Fruit fly (Drosophila melanogaster) whole organism, embryonic: Measurements from ENCODE around the gene CG13654.

Source experiments
- CG12236 ChIP-seq: fragments of 200-800 bp; sonication (Bioruptor generic); optimal IDR thresholded peaks from 2 replicates; lab custom pipeline; 2016; ENCODE audit warnings: missing biosample characterization, missing genetic modification characterization
- CG13296 ChIP-seq: fragments of 200-800 bp; sonication (Bioruptor generic); optimal IDR thresholded peaks from 3 replicates; lab custom pipeline; 2018; ENCODE audit warnings: missing biosample characterization, mild to moderate bottlenecking, missing genetic modification characterization
- CG17612 ChIP-seq: fragments of 200-800 bp; sonication (Bioruptor generic); IDR thresholded peaks from 2 replicates; pipeline ENCODE4 v1.3.6; 2022; ENCODE audit warnings: missing biosample characterization, missing genetic modification characterization
- CG7556 ChIP-seq: fragments of 200-800 bp; sonication (Bioruptor generic); optimal IDR thresholded peaks from 2 replicates; lab custom pipeline; 2017; ENCODE audit warnings: missing biosample characterization, mild to moderate bottlenecking, missing genetic modification characterization
- Doc2 ChIP-seq: fragments of 200-800 bp; sonication (Bioruptor generic); IDR thresholded peaks from 2 replicates; pipeline ENCODE4 v1.3.6; 2022; ENCODE audit warnings: missing biosample characterization, missing genetic modification characterization
- Dp ChIP-seq: fragments of 200-800 bp; sonication (Bioruptor generic); optimal IDR thresholded peaks from 2 replicates; lab custom pipeline; 2018; ENCODE audit warnings: missing biosample characterization, mild to moderate bottlenecking, missing genetic modification characterization, moderate library complexity
- Spps ChIP-seq: fragments of 200-800 bp; sonication (Bioruptor generic); optimal IDR thresholded peaks from 2 replicates; lab custom pipeline; 2018; ENCODE audit warnings: missing biosample characterization, mild to moderate bottlenecking, missing genetic modification characterization
- klu ChIP-seq: fragments of 200-800 bp; sonication (Bioruptor generic); IDR thresholded peaks from 2 replicates; pipeline ENCODE4 v1.3.6; 2022; ENCODE audit warnings: missing biosample characterization, missing genetic modification characterization

DNA sequence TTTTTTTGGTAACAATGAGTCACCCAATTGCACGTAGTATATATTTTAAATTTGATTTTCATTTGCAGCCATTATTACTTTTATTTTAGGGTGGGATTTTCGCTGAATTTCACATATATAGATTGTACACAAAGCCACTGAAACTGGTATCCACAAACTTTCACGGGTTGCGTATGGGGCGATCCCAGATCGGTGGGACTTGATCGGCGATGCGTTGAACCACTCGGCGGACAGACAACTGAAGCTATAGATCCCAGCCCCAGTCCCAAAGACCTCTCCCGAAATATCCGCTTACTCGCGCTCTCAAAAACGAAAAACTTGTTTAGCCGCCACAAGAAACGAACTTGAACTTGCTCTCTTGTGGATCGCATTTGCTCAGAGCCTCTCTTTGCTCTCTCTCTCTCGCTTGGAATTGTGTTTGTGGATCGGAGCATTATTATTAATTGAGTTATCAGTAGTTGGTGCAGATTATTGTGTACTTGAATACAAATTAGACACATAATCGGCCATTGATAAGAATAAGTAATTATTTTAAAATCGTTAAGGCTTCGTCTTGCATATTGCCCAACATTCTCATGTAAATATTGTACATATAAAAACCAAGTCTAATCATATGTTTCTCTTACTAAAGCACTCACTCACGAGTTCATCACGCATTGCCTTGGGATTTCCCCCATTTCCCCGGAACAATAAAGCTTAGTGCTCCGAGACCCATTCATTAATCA is 8.6 kb downstream of the CG13654 start, which contains the start of gene Cad96Ca:
- TF ChIP-seq CG7556 (GFP tag; lab: Kevin White, UChicago) (no peak), CG13296 (GFP tag; lab: Kevin White, UChicago) (no peak), CG12236 (GFP tag; lab: Kevin White, UChicago) (no peak), Spps (no peak), klu (no peak), Dp (GFP tag; lab: Kevin White, UChicago) (no peak), CG17612 (GFP tag; lab: Robert Waterston, UW) (no peak), Doc2 (no peak)
